Worm (Caenorhabditis elegans) whole organism, L3 larva: ENCODE measurements around the gene srxa-1.

Source experiments
- aly-2 ChIP-seq: fragments of 150-350 bp; optimal IDR thresholded peaks from 2 replicates; lab custom pipeline; 2014; ENCODE audit warnings: missing biosample characterization, missing genetic modification characterization
- nhr-237 ChIP-seq: fragments of 150-350 bp; optimal IDR thresholded peaks from 2 replicates; lab custom pipeline; 2014; ENCODE audit warnings: missing biosample characterization, missing genetic modification characterization
- nhr-25 ChIP-seq: sonication (generic microtip); optimal IDR thresholded peaks from 2 replicates; lab custom pipeline; 2017; ENCODE audit warnings: missing biosample characterization, missing genetic modification characterization
- nhr-67 ChIP-seq: fragments of 150-350 bp; optimal IDR thresholded peaks from 2 replicates; lab custom pipeline; 2014; ENCODE audit warnings: missing biosample characterization, missing genetic modification characterization
- nhr-76 ChIP-seq: fragments of 150-350 bp; sonication (generic microtip); optimal IDR thresholded peaks from 5 replicates; lab custom pipeline; 2014; ENCODE audit warnings: missing biosample characterization, missing genetic modification characterization

DNA sequence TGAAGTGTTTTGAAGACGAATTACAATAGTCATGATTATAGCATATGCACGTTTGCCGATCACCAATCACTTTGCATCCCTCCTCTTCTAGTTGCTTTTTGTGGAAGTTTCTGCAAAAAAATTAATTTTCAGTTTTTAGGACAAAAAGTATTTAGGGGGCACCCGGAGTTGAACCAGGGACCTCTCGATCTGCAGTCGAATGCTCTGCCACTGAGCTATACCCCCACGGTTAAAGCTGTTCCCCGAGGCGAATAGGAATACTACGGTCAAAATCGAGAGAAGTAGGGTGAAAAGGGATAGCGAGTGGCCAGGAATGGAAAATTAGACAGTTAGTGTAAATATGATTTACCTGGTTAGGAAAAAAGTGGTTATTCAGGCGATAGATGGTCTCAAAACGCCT is 37.9 kb upstream of the srxa-1 start:
- no peak for TF ChIP-seq aly-2 (tag; lab: Kevin White, UChicago)
- no peak for TF ChIP-seq nhr-237
- TF ChIP-seq nhr-67 (tag; lab: Kevin White, UChicago) = no peak
- no peak for TF ChIP-seq nhr-25 (tag; lab: Kevin White, UChicago)
- TF ChIP-seq nhr-76 = no peak
